Fruit fly (Drosophila melanogaster) whole organism, pupa: ENCODE results near the gene Tom20.

Experiments
- CG10348 ChIP-seq: fragments of 200-800 bp; sonication (Bioruptor generic); IDR thresholded peaks from 2 replicates; pipeline ENCODE4 v1.3.6; 2022; ENCODE audit warnings: missing biosample characterization, missing genetic modification characterization
- CG12605 ChIP-seq: fragments of 200-800 bp; sonication (Bioruptor generic); IDR thresholded peaks from 2 replicates; pipeline ENCODE4 v1.3.6; 2022; ENCODE audit warnings: missing biosample characterization, missing genetic modification characterization
- CG13204 ChIP-seq: fragments of 200-800 bp; sonication (Bioruptor generic); optimal IDR thresholded peaks from 2 replicates; lab custom pipeline; 2018; ENCODE audit warnings: missing biosample characterization, mild to moderate bottlenecking, missing genetic modification characterization, moderate library complexity
- CG14655 ChIP-seq: fragments of 200-800 bp; sonication (Bioruptor generic); optimal IDR thresholded peaks from 3 replicates; lab custom pipeline; 2017; ENCODE audit warnings: mild to moderate bottlenecking, missing biosample characterization, missing genetic modification reagents, missing genetic modification characterization
- CG15710 ChIP-seq: fragments of 200-800 bp; sonication (Bioruptor generic); optimal IDR thresholded peaks from 2 replicates; lab custom pipeline; 2018; ENCODE audit warnings: missing biosample characterization, mild to moderate bottlenecking, missing genetic modification characterization, moderate library complexity
- CG17806 ChIP-seq: fragments of 200-800 bp; sonication (Bioruptor generic); optimal IDR thresholded peaks from 2 replicates; lab custom pipeline; 2018; ENCODE audit warnings: missing biosample characterization, mild to moderate bottlenecking, missing genetic modification characterization, moderate library complexity
- CG32121 ChIP-seq: fragments of 200-800 bp; sonication (Bioruptor generic); IDR thresholded peaks from 2 replicates; pipeline ENCODE4 v1.3.6; 2022; ENCODE audit warnings: missing biosample characterization, missing genetic modification characterization
- CG34367 ChIP-seq: fragments of 200-800 bp; sonication (Bioruptor generic); optimal IDR thresholded peaks from 2 replicates; lab custom pipeline; 2018; ENCODE audit warnings: missing biosample characterization, mild to moderate bottlenecking, missing genetic modification characterization
- CG4496 ChIP-seq: fragments of 200-800 bp; sonication (Bioruptor generic); IDR thresholded peaks from 3 replicates; pipeline ENCODE4 v1.3.6; 2022; ENCODE audit warnings: missing biosample characterization, missing genetic modification characterization
- CG8159 ChIP-seq: fragments of 200-800 bp; sonication (Bioruptor generic); optimal IDR thresholded peaks from 3 replicates; lab custom pipeline; 2018; ENCODE audit warnings: missing biosample characterization, mild to moderate bottlenecking, missing genetic modification characterization, moderate library complexity
- CG8301 ChIP-seq: fragments of 200-800 bp; sonication (Bioruptor generic); optimal IDR thresholded peaks from 2 replicates; lab custom pipeline; 2018; ENCODE audit warnings: missing biosample characterization, mild to moderate bottlenecking, missing genetic modification characterization
- CG9948 ChIP-seq: fragments of 200-800 bp; sonication (Bioruptor generic); optimal IDR thresholded peaks from 2 replicates; lab custom pipeline; 2018; ENCODE audit warnings: missing biosample characterization, mild to moderate bottlenecking, missing genetic modification characterization, moderate library complexity
- D1 ChIP-seq: fragments of 200-800 bp; sonication (Bioruptor generic); optimal IDR thresholded peaks from 2 replicates; lab custom pipeline; 2018; ENCODE audit warnings: missing biosample characterization, mild to moderate bottlenecking, missing genetic modification characterization, moderate library complexity
- EcR ChIP-seq: fragments of 200-800 bp; sonication (Bioruptor generic); optimal IDR thresholded peaks from 3 replicates; lab custom pipeline; 2019; ENCODE audit warnings: missing biosample characterization, missing genetic modification characterization, mild to moderate bottlenecking, moderate library complexity, missing genetic modification reagents
- Ets98B ChIP-seq: fragments of 200-800 bp; sonication (Bioruptor generic); IDR thresholded peaks from 2 replicates; pipeline ENCODE4 v1.3.6; 2022; ENCODE audit warnings: missing biosample characterization, missing genetic modification characterization
- Pif1A ChIP-seq: fragments of 200-800 bp; sonication (Bioruptor generic); optimal IDR thresholded peaks from 3 replicates; lab custom pipeline; 2016; ENCODE audit warnings: missing biosample characterization, missing genetic modification characterization
- Pif1B ChIP-seq: fragments of 200-800 bp; sonication (Bioruptor generic); optimal IDR thresholded peaks from 3 replicates; lab custom pipeline; 2016; ENCODE audit warnings: missing biosample characterization, missing genetic modification characterization
- Snoo ChIP-seq: fragments of 200-800 bp; sonication (Bioruptor generic); optimal IDR thresholded peaks from 3 replicates; lab custom pipeline; 2017; ENCODE audit warnings: missing biosample characterization, mild to moderate bottlenecking, missing genetic modification characterization, inconsistent platforms
- fd96Ca ChIP-seq: fragments of 200-800 bp; sonication (Bioruptor generic); IDR thresholded peaks from 3 replicates; pipeline ENCODE4 v1.3.6; 2022; ENCODE audit warnings: missing biosample characterization, missing genetic modification characterization
- gl ChIP-seq: fragments of 200-800 bp; sonication (Bioruptor generic); optimal IDR thresholded peaks from 2 replicates; lab custom pipeline; 2018; ENCODE audit warnings: missing biosample characterization, mild to moderate bottlenecking, missing genetic modification characterization
- rn ChIP-seq: fragments of 200-800 bp; sonication (Bioruptor generic); IDR thresholded peaks from 2 replicates; pipeline ENCODE4 v1.3.6; 2022; ENCODE audit warnings: missing biosample characterization, missing genetic modification characterization

Gene Tom20

dm6 chr3L:20002482-20003234 lies 2.2 kb downstream of the Tom20 start, which contains the start of gene CG7668:
CG7668 (plus strand) TSS chr3L:20002736.
- peak; percentile 80 for TF ChIP-seq Pif1B (GFP tag; lab: Kevin White, UChicago)
- no peak for TF ChIP-seq EcR
- peak; percentile 92 for TF ChIP-seq CG17806
- peak; percentile 96 for TF ChIP-seq CG4496 (GFP tag; lab: Robert Waterston, UW)
- TF ChIP-seq Snoo (tag; lab: Kevin White, UChicago): peak; percentile 91
- peak; percentile 92 for TF ChIP-seq CG15710 (tag; lab: Kevin White, UChicago)
- peak; percentile 87 for TF ChIP-seq CG8301 (tag; lab: Kevin White, UChicago)
- 0 out of 2 replicates have a peak, but pooled peaks have one; percentile 20 for TF ChIP-seq CG10348 (GFP tag; lab: Robert Waterston, UW)
- TF ChIP-seq Ets98B (GFP tag; lab: Robert Waterston, UW): peak; percentile 93
- peak; percentile 90 for TF ChIP-seq CG32121 (GFP tag; lab: Robert Waterston, UW)
- no peak for TF ChIP-seq CG13204 (GFP tag; lab: Kevin White, UChicago)
- TF ChIP-seq CG8159 (tag; lab: Kevin White, UChicago): peak; percentile 92
- peak; percentile 89 for TF ChIP-seq CG12605 (GFP tag; lab: Robert Waterston, UW)
- no peak; the same call in 1 of the 2 replicates for TF ChIP-seq rn
- TF ChIP-seq Pif1A (GFP tag; lab: Kevin White, UChicago): peak; percentile 89
- TF ChIP-seq CG34367: peak; percentile 83
- peak; percentile 89 for TF ChIP-seq CG14655 (GFP tag; lab: Kevin White, UChicago)
- TF ChIP-seq fd96Ca: no peak
- TF ChIP-seq gl (tag; lab: Kevin White, UChicago): peak; percentile 83
- peak; percentile 81 for TF ChIP-seq D1 (tag; lab: Kevin White, UChicago)
- peak; percentile 86 for TF ChIP-seq CG9948 (tag; lab: Kevin White, UChicago)
- TF ChIP-seq, all 21 proteins: peak for 17

DNA sequence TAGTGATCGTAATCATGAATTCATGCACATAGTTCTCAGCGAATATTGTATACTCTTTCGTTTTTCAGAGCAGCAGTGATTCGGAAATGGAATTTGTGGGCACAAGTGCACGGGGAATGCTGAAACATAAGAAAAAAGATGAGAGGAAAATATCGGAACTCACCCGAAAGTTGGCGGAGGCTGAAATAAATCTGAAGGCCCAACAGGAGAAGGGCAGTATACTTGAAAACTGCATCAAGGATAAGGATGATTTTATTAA lies 2.7 kb downstream of the Tom20 start:
- no peak for TF ChIP-seq gl (tag; lab: Kevin White, UChicago)
- 0 out of 3 replicates have a peak, but pooled peaks have one; percentile 4 for TF ChIP-seq CG4496 (GFP tag; lab: Robert Waterston, UW)
- TF ChIP-seq, all 21 proteins: peak for 1

DNA sequence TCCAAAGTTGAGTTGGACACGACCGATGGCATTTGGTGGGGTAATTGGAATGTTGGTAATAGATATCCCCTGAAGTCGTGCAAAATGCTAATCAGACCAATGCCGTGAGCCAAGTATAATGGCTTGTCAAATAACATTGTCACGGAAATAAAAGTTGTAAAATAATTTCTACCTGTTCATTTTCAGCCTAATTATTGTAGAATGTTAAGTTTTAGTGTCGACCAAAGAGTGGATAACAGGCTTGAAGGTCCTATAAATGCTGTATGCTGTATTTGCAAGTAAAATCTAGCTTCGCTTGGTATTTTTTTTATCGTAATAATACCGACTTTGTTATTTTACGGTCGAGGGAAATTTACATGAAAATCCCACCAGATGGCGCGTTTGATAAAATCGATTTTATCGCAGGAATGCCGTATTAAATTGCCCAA lies 4.0 kb downstream of the Tom20 start:
- TF ChIP-seq fd96Ca: no peak
- no peak for TF ChIP-seq CG15710 (tag; lab: Kevin White, UChicago)
- TF ChIP-seq D1 (tag; lab: Kevin White, UChicago): no peak
- no peak for TF ChIP-seq Pif1A (GFP tag; lab: Kevin White, UChicago)
- TF ChIP-seq CG32121 (GFP tag; lab: Robert Waterston, UW): no peak
- TF ChIP-seq CG12605 (GFP tag; lab: Robert Waterston, UW): no peak
- no peak for TF ChIP-seq gl (tag; lab: Kevin White, UChicago)
- no peak for TF ChIP-seq CG13204 (GFP tag; lab: Kevin White, UChicago)
- no peak; the same call in 2 of the 3 replicates for TF ChIP-seq CG4496 (GFP tag; lab: Robert Waterston, UW)
- no peak for TF ChIP-seq CG8159 (tag; lab: Kevin White, UChicago)
- no peak for TF ChIP-seq CG34367
- TF ChIP-seq Snoo (tag; lab: Kevin White, UChicago): no peak
- TF ChIP-seq CG9948 (tag; lab: Kevin White, UChicago): no peak
- TF ChIP-seq Pif1B (GFP tag; lab: Kevin White, UChicago): no peak

- no peak for TF ChIP-seq Pif1B (GFP tag; lab: Kevin White, UChicago)
- peak; percentile 42 for TF ChIP-seq EcR
These were observed 4.8 kb downstream of the Tom20 start, which contains the start of gene kug for dm6 chr3L:20005033-20005782. kug (plus strand) TSS chr3L:20005301.

DNA sequence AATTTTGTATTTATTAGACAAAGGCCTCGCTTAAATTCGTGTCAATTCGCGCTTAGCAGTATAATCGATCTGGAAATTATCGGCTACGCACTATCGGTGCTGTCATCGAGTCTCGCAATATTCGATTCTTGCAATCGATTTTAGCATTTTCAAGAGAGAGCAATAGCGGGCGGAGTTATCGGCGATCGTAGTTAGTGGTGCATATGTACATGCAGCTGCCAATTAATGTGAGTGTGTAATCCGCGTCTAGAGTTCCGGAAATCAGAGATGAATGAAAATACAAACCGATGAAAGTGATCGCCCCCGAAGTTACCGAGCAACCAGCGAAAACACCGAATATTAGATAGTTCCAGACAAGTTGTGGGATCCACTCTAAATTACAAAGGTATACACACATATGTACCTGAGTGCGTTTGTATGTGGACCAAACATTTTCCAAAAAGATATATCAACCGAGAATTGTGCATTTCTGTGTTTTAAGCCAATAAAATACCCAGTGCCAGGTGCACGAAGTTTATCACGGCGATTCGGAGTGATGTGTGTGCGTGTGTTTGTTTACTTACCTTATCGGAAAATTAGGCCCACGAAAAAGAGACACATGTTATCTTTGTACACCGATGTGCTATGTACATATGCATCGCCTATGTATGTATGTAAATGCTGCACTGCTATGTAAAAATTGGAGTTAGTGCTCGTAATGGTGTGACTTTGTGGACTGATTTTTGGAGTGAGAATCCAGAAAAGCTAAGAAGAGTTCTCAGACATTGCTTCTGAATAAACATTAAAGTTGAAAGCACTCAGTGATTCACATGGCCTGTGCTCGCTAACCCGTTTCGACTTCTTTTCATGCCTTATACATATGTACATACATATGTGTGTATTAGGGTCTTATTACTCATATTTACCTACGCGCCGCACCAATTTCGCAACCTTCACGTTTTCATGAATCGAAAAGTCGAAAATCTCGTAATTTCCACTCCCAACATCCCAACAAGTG lies 6.1 kb downstream of the Tom20 start:
- TF ChIP-seq CG32121 (GFP tag; lab: Robert Waterston, UW) (no peak), EcR (peak; percentile 6)
- TF ChIP-seq, all 21 proteins: peak for 1

DNA sequence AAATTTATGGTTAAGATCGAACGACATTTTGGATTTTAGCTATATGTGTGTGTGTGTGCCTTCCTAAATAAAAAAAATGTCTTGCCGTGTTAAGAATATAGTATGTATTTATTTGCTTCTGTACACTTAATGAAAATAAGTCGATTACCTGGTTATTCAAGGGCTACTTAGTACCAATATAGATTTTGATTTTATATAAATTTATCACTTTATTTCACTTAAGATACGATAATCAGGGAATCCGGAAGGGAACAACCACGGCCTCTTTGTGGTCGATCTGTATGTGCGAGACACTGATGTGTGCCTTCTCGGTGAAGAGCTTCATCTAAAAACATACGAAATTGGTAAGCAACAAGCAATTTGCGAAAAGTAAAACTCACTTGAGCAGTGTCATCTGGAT lies 27.3 kb downstream of the Tom20 start, which contains the start of gene CG14183:
Gene CG14183 (minus strand): TSS at position 101 of the 400 bp plus-strand sequence.
- TF ChIP-seq gl (tag; lab: Kevin White, UChicago) (no peak), CG17806 (no peak), CG8301 (tag; lab: Kevin White, UChicago) (no peak), CG32121 (GFP tag; lab: Robert Waterston, UW) (no peak), EcR (no peak), CG4496 (GFP tag; lab: Robert Waterston, UW) (no peak), CG12605 (GFP tag; lab: Robert Waterston, UW) (no peak), Snoo (tag; lab: Kevin White, UChicago) (no peak), fd96Ca (no peak), CG15710 (tag; lab: Kevin White, UChicago) (no peak), rn (no peak), CG10348 (GFP tag; lab: Robert Waterston, UW) (no peak), CG34367 (no peak), CG13204 (GFP tag; lab: Kevin White, UChicago) (no peak), D1 (tag; lab: Kevin White, UChicago) (no peak), Ets98B (GFP tag; lab: Robert Waterston, UW) (no peak), Pif1A (GFP tag; lab: Kevin White, UChicago) (no peak), Pif1B (GFP tag; lab: Kevin White, UChicago) (no peak)
